Worm (Caenorhabditis elegans) whole organism, early embryonic: ENCODE data around the gene ZC504.1.

Experiments
- F13C5.2 ChIP-seq: sonication (generic microtip); optimal IDR thresholded peaks from 2 replicates; lab custom pipeline; 2017; ENCODE audit warnings: mild to moderate bottlenecking, missing genetic modification characterization, inconsistent platforms, missing compliant biosample characterization
- aly-1 ChIP-seq: sonication (generic microtip); optimal IDR thresholded peaks from 2 replicates; lab custom pipeline; 2016; ENCODE audit warnings: missing genetic modification characterization, missing compliant biosample characterization
- ama-1 ChIP-seq: fragments of 150-350 bp; optimal IDR thresholded peaks from 2 replicates; lab custom pipeline; 2014
- ets-7 ChIP-seq: sonication (generic microtip); optimal IDR thresholded peaks from 2 replicates; lab custom pipeline; 2016; ENCODE audit warnings: missing genotype, missing genetic modification characterization, missing compliant biosample characterization
- flt-1 ChIP-seq: fragments of 200-800 bp; sonication (Bioruptor generic); IDR thresholded peaks from 2 replicates; pipeline ENCODE4 v1.3.6; 2022; ENCODE audit warnings: missing genetic modification characterization, missing compliant biosample characterization
- hmbx-1 ChIP-seq: sonication (generic microtip); optimal IDR thresholded peaks from 2 replicates; lab custom pipeline; 2016; ENCODE audit warnings: mild to moderate bottlenecking, missing genetic modification characterization, missing compliant biosample characterization
- pes-1 ChIP-seq: fragments of 200-800 bp; sonication (Bioruptor generic); IDR thresholded peaks from 2 replicates; pipeline ENCODE4 v1.3.6; 2022; ENCODE audit warnings: missing genetic modification reagents, missing genetic modification characterization, missing compliant biosample characterization
- scrt-1 ChIP-seq: fragments of 200-800 bp; sonication (Bioruptor generic); IDR thresholded peaks from 2 replicates; pipeline ENCODE4 v1.3.6; 2022; ENCODE audit warnings: missing genetic modification characterization, missing compliant biosample characterization
- sea-1 ChIP-seq: fragments of 200-800 bp; sonication (Bioruptor generic); conservative IDR thresholded peaks from 2 replicates; pipeline ENCODE4 v1.3.6; 2022; ENCODE audit warnings: missing genetic modification characterization, missing compliant biosample characterization
- tbx-11 ChIP-seq: fragments of 200-800 bp; sonication (Bioruptor generic); IDR thresholded peaks from 2 replicates; pipeline ENCODE4 v1.3.6; 2022; ENCODE audit warnings: missing genetic modification characterization, missing compliant biosample characterization
- tbx-37 ChIP-seq: fragments of 200-800 bp; sonication (Bioruptor generic); conservative IDR thresholded peaks from 2 replicates; pipeline ENCODE4 v1.3.6; 2022; ENCODE audit warnings: missing genetic modification reagents, missing genetic modification characterization, missing compliant biosample characterization
- tra-4 ChIP-seq: sonication (generic microtip); optimal IDR thresholded peaks from 2 replicates; lab custom pipeline; 2017; ENCODE audit warnings: missing genetic modification characterization, missing compliant biosample characterization

DNA sequence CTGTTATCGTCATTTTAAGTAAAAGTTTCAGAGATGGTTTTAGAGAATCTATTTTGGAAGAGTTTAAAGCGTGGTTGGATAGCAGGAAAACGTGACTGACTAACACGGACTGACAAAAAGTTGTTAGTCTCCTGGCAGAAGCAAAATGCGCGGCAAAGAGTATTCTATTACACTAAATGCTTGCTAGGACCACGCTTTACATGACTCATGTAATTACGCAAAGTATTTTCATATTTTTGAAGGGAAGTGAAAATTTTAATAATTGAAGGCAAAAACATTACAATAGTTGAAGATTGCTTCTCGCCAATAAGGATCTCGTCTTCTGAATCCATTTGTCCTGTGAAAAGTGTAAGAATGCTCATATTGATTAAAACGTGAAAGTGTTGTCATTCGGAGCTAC is 747 bp upstream of the ZC504.1 start, which contains the start of gene gur-3:
- TF ChIP-seq ama-1 (lab: Kevin White, UChicago) (no peak), flt-1 (GFP tag; lab: Robert Waterston, UW) (no peak), F13C5.2 (tag; lab: Kevin White, UChicago) (no peak), tra-4 (tag; lab: Kevin White, UChicago) (no peak), hmbx-1 (no peak), pes-1 (GFP tag; lab: Robert Waterston, UW) (no peak), tbx-37 (no peak), sea-1 (no peak), scrt-1 (GFP tag; lab: Robert Waterston, UW) (no peak), tbx-11 (no peak), aly-1 (tag; lab: Kevin White, UChicago) (no peak), ets-7 (no peak)
